Fruit fly (Drosophila melanogaster): ENCODE data around the gene Desat1.
A peak's percentile ranks its signal among the peaks of the same experiment; 100 is the strongest.

- no peak for TF ChIP-seq Snoo (tag; optimal IDR thresholded peaks at IDR 0.05)
- TF ChIP-seq rn (GFP tag; IDR thresholded peaks at IDR 0.05) = no peak
- TF ChIP-seq EcR (GFP tag; optimal IDR thresholded peaks at IDR 0.05) = peak; percentile 62
- TF ChIP-seq gl (tag; optimal IDR thresholded peaks at IDR 0.05) = peak; percentile 22
- peak; percentile 57; the same call in 1 of the 2 replicates for TF ChIP-seq CG32121 (GFP tag; IDR thresholded peaks at IDR 0.05)
- TF ChIP-seq CG10348 (GFP tag; IDR thresholded peaks at IDR 0.05) = no peak
Measured at dm6 chr3R:12442601-12443533, 3.5 kb downstream of the Desat1 start.
